Worm (Caenorhabditis elegans) whole organism, late embryonic: ENCODE data around the gene T05B4.12.

Experiments used
- C38D4.7 ChIP-seq: fragments of 200-800 bp; sonication (Bioruptor generic); optimal IDR thresholded peaks from 2 replicates; lab custom pipeline; 2018; ENCODE audit warnings: mild to moderate bottlenecking, missing genetic modification characterization, moderate library complexity, missing compliant biosample characterization
- K02D7.2 ChIP-seq: sonication (generic microtip); optimal IDR thresholded peaks from 2 replicates; lab custom pipeline; 2017; ENCODE audit warnings: mild to moderate bottlenecking, missing genetic modification characterization, missing compliant biosample characterization
- K09A11.1 ChIP-seq: sonication (generic microtip); optimal IDR thresholded peaks from 2 replicates; lab custom pipeline; 2017; ENCODE audit warnings: antibody characterized with exemption, mild to moderate bottlenecking, missing genetic modification characterization, missing compliant biosample characterization; ENCODE audit not compliant: insufficient read depth
- T23F11.4 ChIP-seq: fragments of 200-800 bp; sonication (Bioruptor generic); optimal IDR thresholded peaks from 2 replicates; lab custom pipeline; 2018; ENCODE audit warnings: mild to moderate bottlenecking, missing genetic modification characterization, missing compliant biosample characterization
- Y22D7AL.16 ChIP-seq: sonication (generic microtip); optimal IDR thresholded peaks from 2 replicates; lab custom pipeline; 2016; ENCODE audit warnings: missing genetic modification characterization, missing compliant biosample characterization
- ama-1 ChIP-seq: fragments of 150-350 bp; optimal IDR thresholded peaks from 2 replicates; lab custom pipeline; 2014
- ceh-19 ChIP-seq: fragments of 200-800 bp; sonication (Bioruptor generic); optimal IDR thresholded peaks from 2 replicates; lab custom pipeline; 2018; ENCODE audit warnings: mild to moderate bottlenecking, missing genetic modification characterization, missing compliant biosample characterization
- ceh-2 ChIP-seq: sonication (generic microtip); optimal IDR thresholded peaks from 2 replicates; lab custom pipeline; 2016; ENCODE audit warnings: missing genotype, missing genetic modification characterization, missing compliant biosample characterization
- ceh-22 ChIP-seq: sonication (generic microtip); optimal IDR thresholded peaks from 2 replicates; lab custom pipeline; 2017; ENCODE audit warnings: missing biosample characterization, missing genetic modification characterization
- ceh-24 ChIP-seq: sonication (generic microtip); optimal IDR thresholded peaks from 2 replicates; lab custom pipeline; 2016; ENCODE audit warnings: mild to moderate bottlenecking, missing genetic modification characterization, missing compliant biosample characterization
- ceh-30 ChIP-seq: fragments of 150-350 bp; optimal IDR thresholded peaks from 2 replicates; lab custom pipeline; 2014; ENCODE audit warnings: missing biosample characterization, missing genetic modification characterization
- ceh-34 ChIP-seq: sonication (generic microtip); optimal IDR thresholded peaks from 2 replicates; lab custom pipeline; 2016; ENCODE audit warnings: mild to moderate bottlenecking, missing genetic modification characterization, missing compliant biosample characterization
- che-1 ChIP-seq: sonication (generic microtip); optimal IDR thresholded peaks from 2 replicates; lab custom pipeline; 2016; ENCODE audit warnings: mild to moderate bottlenecking, missing genetic modification characterization, missing compliant biosample characterization
- dve-1 ChIP-seq: sonication (generic microtip); optimal IDR thresholded peaks from 2 replicates; lab custom pipeline; 2017; ENCODE audit warnings: antibody characterized with exemption, mild to moderate bottlenecking, missing genetic modification characterization, missing compliant biosample characterization
- elt-2 ChIP-seq: sonication (generic microtip); optimal IDR thresholded peaks from 2 replicates; lab custom pipeline; 2016; ENCODE audit warnings: missing genetic modification reagents, missing genetic modification characterization, missing compliant biosample characterization
- ets-4 ChIP-seq: sonication (generic microtip); optimal IDR thresholded peaks from 2 replicates; lab custom pipeline; 2016; ENCODE audit warnings: missing genetic modification characterization, missing compliant biosample characterization
- eyg-1 ChIP-seq: sonication (generic microtip); optimal IDR thresholded peaks from 2 replicates; lab custom pipeline; 2016; ENCODE audit warnings: missing genotype, missing genetic modification characterization, missing compliant biosample characterization
- fkh-10 ChIP-seq: fragments of 150-350 bp; optimal IDR thresholded peaks from 2 replicates; lab custom pipeline; 2014; ENCODE audit warnings: missing biosample characterization, missing genetic modification reagents, missing genetic modification characterization
- fkh-6 ChIP-seq: sonication (generic microtip); optimal IDR thresholded peaks from 2 replicates; lab custom pipeline; 2016; ENCODE audit warnings: missing genetic modification characterization, missing compliant biosample characterization
- hlh-15 ChIP-seq: sonication (generic microtip); optimal IDR thresholded peaks from 2 replicates; lab custom pipeline; 2016; ENCODE audit warnings: missing genetic modification characterization, missing compliant biosample characterization
- lin-11 ChIP-seq: fragments of 200-800 bp; sonication (Bioruptor generic); optimal IDR thresholded peaks from 2 replicates; lab custom pipeline; 2018; ENCODE audit warnings: mild to moderate bottlenecking, missing genetic modification characterization, missing compliant biosample characterization
- nfya-1 ChIP-seq: sonication (generic microtip); optimal IDR thresholded peaks from 2 replicates; lab custom pipeline; 2017; ENCODE audit warnings: missing genetic modification characterization, mild to moderate bottlenecking, missing compliant biosample characterization, antibody characterized with exemption, moderate library complexity
- nhr-232 ChIP-seq: sonication (generic microtip); optimal IDR thresholded peaks from 2 replicates; lab custom pipeline; 2016; ENCODE audit warnings: missing genetic modification characterization, missing compliant biosample characterization
- pag-3 ChIP-seq: sonication (generic microtip); optimal IDR thresholded peaks from 2 replicates; lab custom pipeline; 2016; ENCODE audit warnings: missing compliant biosample characterization, missing genetic modification characterization, borderline replicate concordance
- pat-9 ChIP-seq: fragments of 200-800 bp; sonication (Bioruptor generic); optimal IDR thresholded peaks from 2 replicates; lab custom pipeline; 2018; ENCODE audit warnings: mild to moderate bottlenecking, missing genetic modification characterization, moderate library complexity, missing compliant biosample characterization
- pha-2 ChIP-seq: sonication (generic microtip); optimal IDR thresholded peaks from 2 replicates; lab custom pipeline; 2017; ENCODE audit warnings: mild to moderate bottlenecking, missing genetic modification characterization, missing compliant biosample characterization
- pha-4 ChIP-seq: fragments of 150-350 bp; optimal IDR thresholded peaks from 2 replicates; lab custom pipeline; 2018; ENCODE audit warnings: missing biosample characterization, missing genetic modification reagents, missing genetic modification characterization
- ref-2 ChIP-seq: sonication (generic microtip); optimal IDR thresholded peaks from 2 replicates; lab custom pipeline; 2016; ENCODE audit warnings: missing genetic modification characterization, missing compliant biosample characterization
- sdc-2 ChIP-seq: sonication (generic microtip); optimal IDR thresholded peaks from 2 replicates; lab custom pipeline; 2016; ENCODE audit warnings: missing genotype, missing genetic modification characterization, missing compliant biosample characterization
- sox-2 ChIP-seq: fragments of 200-800 bp; sonication (Bioruptor generic); IDR thresholded peaks from 2 replicates; pipeline ENCODE4 v1.3.6; 2022; ENCODE audit warnings: missing genetic modification reagents, missing genetic modification characterization, missing compliant biosample characterization
- sox-4 ChIP-seq: sonication (generic microtip); optimal IDR thresholded peaks from 2 replicates; lab custom pipeline; 2017; ENCODE audit warnings: mild to moderate bottlenecking, missing genetic modification characterization, inconsistent platforms, missing compliant biosample characterization
- tbx-2 ChIP-seq: sonication (generic microtip); optimal IDR thresholded peaks from 2 replicates; lab custom pipeline; 2016; ENCODE audit warnings: missing genetic modification characterization, missing compliant biosample characterization
- unc-55 ChIP-seq: sonication (generic microtip); optimal IDR thresholded peaks from 2 replicates; lab custom pipeline; 2017; ENCODE audit warnings: missing biosample characterization, missing genetic modification reagents, missing genetic modification characterization
- unc-86 ChIP-seq: sonication (generic microtip); optimal IDR thresholded peaks from 2 replicates; lab custom pipeline; 2016; ENCODE audit warnings: missing genetic modification characterization, missing compliant biosample characterization
- zip-5 ChIP-seq: sonication (generic microtip); optimal IDR thresholded peaks from 2 replicates; lab custom pipeline; 2016; ENCODE audit warnings: missing genetic modification characterization, missing compliant biosample characterization
- ztf-16 ChIP-seq: sonication (generic microtip); optimal IDR thresholded peaks from 2 replicates; lab custom pipeline; 2017; ENCODE audit warnings: missing genetic modification characterization, missing compliant biosample characterization

Gene T05B4.12

ce11 chrV:4125552-4126084, at the start of gene T05B4.12:
TSS of gene T05B4.12 (minus strand) at chrV:4126034.
- TF ChIP-seq ref-2 (tag; lab: Kevin White, UChicago) (no peak), unc-55 (GFP tag; lab: Kevin White, UChicago) (no peak), pha-4 (tag; lab: Kevin White, UChicago) (no peak), lin-11 (tag; lab: Kevin White, UChicago) (no peak), sdc-2 (tag; lab: Kevin White, UChicago) (no peak), tbx-2 (tag; lab: Kevin White, UChicago) (no peak), ama-1 (lab: Kevin White, UChicago) (no peak), sox-2 (GFP tag; lab: Robert Waterston, UW) (no peak), fkh-10 (GFP tag; lab: Kevin White, UChicago) (no peak), unc-86 (tag; lab: Kevin White, UChicago) (no peak), elt-2 (no peak), pat-9 (no peak), Y22D7AL.16 (no peak), ets-4 (tag; lab: Kevin White, UChicago) (no peak), K09A11.1 (no peak), sox-4 (tag; lab: Kevin White, UChicago) (no peak), che-1 (tag; lab: Kevin White, UChicago) (no peak), eyg-1 (no peak)
- TF ChIP-seq, all 69 proteins: peak for 0

ce11 chrV:4175624-4176023, 49.8 kb upstream of the T05B4.12 start, which contains the start of the genes coh-4 and pid-5:
TSS of gene coh-4 (minus strand) at chrV:4175640.
TSS of gene pid-5 (plus strand) at chrV:4175882.
- TF ChIP-seq fkh-6 (tag; lab: Kevin White, UChicago) (no peak), ceh-2 (tag; lab: Kevin White, UChicago) (no peak), ceh-34 (tag; lab: Kevin White, UChicago) (no peak), unc-55 (GFP tag; lab: Kevin White, UChicago) (no peak), nhr-232 (tag; lab: Kevin White, UChicago) (no peak), K02D7.2 (tag; lab: Kevin White, UChicago) (no peak)

DNA sequence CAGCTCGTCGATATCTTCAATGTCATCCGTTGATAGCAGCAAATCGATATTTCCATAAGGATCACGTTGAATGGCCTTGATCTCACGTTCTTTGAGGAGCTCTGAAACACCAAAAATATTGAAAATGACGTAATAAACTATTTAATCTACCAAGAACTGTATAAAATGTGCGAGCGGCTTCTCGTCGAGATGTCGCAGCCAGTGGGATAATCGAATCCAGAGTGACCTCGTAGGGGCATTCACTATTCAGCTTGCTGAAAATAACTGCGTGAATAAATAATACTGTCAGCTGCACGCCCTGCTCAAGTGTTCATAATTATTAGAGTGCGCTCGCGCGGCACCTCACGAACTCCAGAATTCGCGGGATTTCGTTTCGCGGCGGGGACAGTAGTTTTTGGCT, 44.3 kb upstream of the T05B4.12 start, which contains the start of gene Y45G5AM.7:
Gene Y45G5AM.7 (minus strand): TSS at position 101 of the 400 bp plus-strand sequence.
- TF ChIP-seq pag-3 (tag; lab: Kevin White, UChicago) (no peak), ztf-16 (no peak), nhr-232 (tag; lab: Kevin White, UChicago) (no peak), ceh-22 (tag; lab: Kevin White, UChicago) (no peak), fkh-10 (GFP tag; lab: Kevin White, UChicago) (no peak), ceh-2 (tag; lab: Kevin White, UChicago) (no peak), hlh-15 (no peak), ceh-19 (no peak), elt-2 (no peak), unc-86 (tag; lab: Kevin White, UChicago) (no peak), sox-2 (GFP tag; lab: Robert Waterston, UW) (no peak), C38D4.7 (no peak), ceh-30 (no peak), ceh-24 (tag; lab: Kevin White, UChicago) (no peak), lin-11 (tag; lab: Kevin White, UChicago) (no peak), pha-2 (tag; lab: Kevin White, UChicago) (no peak), dve-1 (tag; lab: Kevin White, UChicago) (no peak), tbx-2 (tag; lab: Kevin White, UChicago) (no peak), zip-5 (tag; lab: Kevin White, UChicago) (no peak)

DNA sequence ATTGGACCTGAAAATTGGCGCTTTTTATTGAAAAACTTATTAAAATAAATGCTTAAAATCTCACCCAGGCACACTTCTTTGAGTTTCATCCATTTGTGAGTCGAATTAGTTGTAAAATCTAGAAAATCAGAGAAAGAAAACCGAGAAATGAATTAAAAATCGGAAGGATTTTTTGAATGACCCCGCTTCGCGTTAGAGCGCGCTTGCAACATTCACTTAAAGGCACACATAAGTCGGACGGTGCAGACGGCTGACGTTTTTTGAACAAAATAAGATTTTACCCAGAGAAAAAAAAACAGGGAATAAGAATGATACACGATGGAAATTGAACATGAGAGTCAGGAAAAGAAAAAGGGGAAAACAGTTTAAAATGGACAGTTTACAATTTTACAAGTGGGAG, 43.8 kb upstream of the T05B4.12 start:
- TF ChIP-seq T23F11.4 (GFP tag; lab: Kevin White, UChicago) (no peak), nfya-1 (tag; lab: Kevin White, UChicago) (peak; percentile 2)
